Worm (Caenorhabditis elegans): ENCODE data around the gene C49C3.4.

The C49C3.4 gene

DNA sequence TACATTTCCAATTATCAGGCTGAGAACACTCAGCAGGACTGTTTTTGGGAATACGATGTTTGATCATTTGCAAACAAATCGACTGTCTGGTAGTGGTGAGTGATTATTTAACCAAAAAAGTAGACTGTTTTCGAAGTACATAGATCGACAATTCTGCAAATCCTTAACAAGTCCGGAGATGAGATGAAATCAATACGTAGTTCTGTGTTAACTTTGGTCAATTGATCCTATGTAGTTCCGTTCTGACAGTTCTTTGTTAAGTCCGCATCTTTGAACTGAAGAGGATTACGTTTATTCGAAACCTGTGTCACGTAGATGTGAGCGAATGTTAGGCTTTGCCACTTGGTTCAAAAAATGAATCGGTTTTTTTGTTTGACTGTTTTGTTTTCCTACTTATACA, 31.0 kb downstream of the C49C3.4 start, which contains the start of gene clec-199:
Gene clec-199 (plus strand): TSS at position 301 of the 400 bp plus-strand sequence.
- no peak for TF ChIP-seq ceh-36 (tag; optimal IDR thresholded peaks at IDR 0.05)
- TF ChIP-seq scrt-1 (GFP tag; IDR thresholded peaks at IDR 0.05), result no peak
- no peak for TF ChIP-seq pes-1 (GFP tag; IDR thresholded peaks at IDR 0.05)
- no peak for TF ChIP-seq ceh-13 (GFP tag; optimal IDR thresholded peaks at IDR 0.05)
- TF ChIP-seq tbx-11 (GFP tag; IDR thresholded peaks at IDR 0.05), result no peak
- no peak for TF ChIP-seq hmg-4 (GFP tag; optimal IDR thresholded peaks at IDR 0.05)
- no peak for TF ChIP-seq ets-7 (tag; optimal IDR thresholded peaks at IDR 0.05)
- TF ChIP-seq tra-4 (tag; optimal IDR thresholded peaks at IDR 0.05), result no peak
- no peak for TF ChIP-seq F13C5.2 (tag; optimal IDR thresholded peaks at IDR 0.05)

ce11 chrIV:17361143-17361542, 40.5 kb downstream of the C49C3.4 start, which contains the start of gene clec-202:
TSS of gene clec-202 (plus strand) at chrIV:17361443.
- no peak for TF ChIP-seq ama-1 (optimal IDR thresholded peaks at IDR 0.05)
- no peak for TF ChIP-seq scrt-1 (GFP tag; IDR thresholded peaks at IDR 0.05)
- no peak for TF ChIP-seq hnd-1 (tag; optimal IDR thresholded peaks at IDR 0.05)
- TF ChIP-seq F13C5.2 (tag; optimal IDR thresholded peaks at IDR 0.05), result no peak
- TF ChIP-seq ceh-13 (GFP tag; optimal IDR thresholded peaks at IDR 0.05), result no peak
- TF ChIP-seq hmbx-1 (tag; optimal IDR thresholded peaks at IDR 0.05), result no peak
- no peak for TF ChIP-seq tbx-11 (GFP tag; IDR thresholded peaks at IDR 0.05)
- no peak for TF ChIP-seq sea-1 (GFP tag; conservative IDR thresholded peaks at IDR 0.05)
- TF ChIP-seq tra-4 (tag; optimal IDR thresholded peaks at IDR 0.05), result no peak
- no peak for TF ChIP-seq hmg-4 (GFP tag; optimal IDR thresholded peaks at IDR 0.05)
- TF ChIP-seq pes-1 (GFP tag; IDR thresholded peaks at IDR 0.05), result no peak
- TF ChIP-seq aly-1 (tag; optimal IDR thresholded peaks at IDR 0.05), result no peak
- TF ChIP-seq tbx-37 (GFP tag; conservative IDR thresholded peaks at IDR 0.05), result no peak
- TF ChIP-seq ceh-36 (tag; optimal IDR thresholded peaks at IDR 0.05), result no peak
- no peak for TF ChIP-seq flt-1 (GFP tag; IDR thresholded peaks at IDR 0.05)
- TF ChIP-seq B0310.2 (tag; optimal IDR thresholded peaks at IDR 0.05), result no peak
- no peak for TF ChIP-seq ets-7 (tag; optimal IDR thresholded peaks at IDR 0.05)

DNA sequence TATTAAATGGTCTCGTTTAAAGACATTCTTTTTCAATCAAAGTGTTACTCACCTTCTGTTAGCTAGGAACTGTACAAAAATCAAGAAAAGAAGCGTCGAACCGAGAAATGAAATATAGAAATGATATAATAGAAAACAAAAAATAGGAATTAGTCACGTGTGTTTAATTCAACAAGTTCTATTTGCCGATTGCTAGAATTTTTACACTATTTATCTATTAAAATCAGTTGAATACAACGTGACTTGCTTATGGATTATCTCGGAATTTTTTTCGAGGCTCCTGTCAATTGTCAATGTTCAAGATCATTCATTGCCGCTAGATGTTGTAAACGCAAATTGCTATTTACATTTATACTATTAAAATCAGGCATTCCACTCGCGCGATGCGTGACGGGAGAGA, 46.7 kb downstream of the C49C3.4 start, which contains the start of gene zipt-17:
Gene zipt-17 (minus strand): TSS at position 101 of the 400 bp plus-strand sequence.
- no peak for TF ChIP-seq B0310.2 (tag; optimal IDR thresholded peaks at IDR 0.05)

- no peak for TF ChIP-seq tbx-11 (GFP tag; IDR thresholded peaks at IDR 0.05)
- TF ChIP-seq F13C5.2 (tag; optimal IDR thresholded peaks at IDR 0.05), result no peak
- no peak for TF ChIP-seq hmbx-1 (tag; optimal IDR thresholded peaks at IDR 0.05)
- TF ChIP-seq ama-1 (optimal IDR thresholded peaks at IDR 0.05), result no peak
- no peak for TF ChIP-seq flt-1 (GFP tag; IDR thresholded peaks at IDR 0.05)
- no peak for TF ChIP-seq pes-1 (GFP tag; IDR thresholded peaks at IDR 0.05)
- no peak for TF ChIP-seq hmg-4 (GFP tag; optimal IDR thresholded peaks at IDR 0.05)
- TF ChIP-seq hnd-1 (tag; optimal IDR thresholded peaks at IDR 0.05), result no peak
- no peak for TF ChIP-seq ets-7 (tag; optimal IDR thresholded peaks at IDR 0.05)
- TF ChIP-seq aly-1 (tag; optimal IDR thresholded peaks at IDR 0.05), result no peak
- no peak for TF ChIP-seq ceh-13 (GFP tag; optimal IDR thresholded peaks at IDR 0.05)
- TF ChIP-seq sea-1 (GFP tag; conservative IDR thresholded peaks at IDR 0.05), result no peak
- TF ChIP-seq tbx-37 (GFP tag; conservative IDR thresholded peaks at IDR 0.05), result no peak
- TF ChIP-seq ceh-36 (tag; optimal IDR thresholded peaks at IDR 0.05), result no peak
- TF ChIP-seq scrt-1 (GFP tag; IDR thresholded peaks at IDR 0.05), result no peak
- no peak for TF ChIP-seq B0310.2 (tag; optimal IDR thresholded peaks at IDR 0.05)
- no peak for TF ChIP-seq tra-4 (tag; optimal IDR thresholded peaks at IDR 0.05)
Observed at ce11 chrIV:17368292-17368691, 47.7 kb downstream of the C49C3.4 start, which contains the start of gene trh-1. TSS of gene trh-1 (plus strand) at chrIV:17368592.

DNA sequence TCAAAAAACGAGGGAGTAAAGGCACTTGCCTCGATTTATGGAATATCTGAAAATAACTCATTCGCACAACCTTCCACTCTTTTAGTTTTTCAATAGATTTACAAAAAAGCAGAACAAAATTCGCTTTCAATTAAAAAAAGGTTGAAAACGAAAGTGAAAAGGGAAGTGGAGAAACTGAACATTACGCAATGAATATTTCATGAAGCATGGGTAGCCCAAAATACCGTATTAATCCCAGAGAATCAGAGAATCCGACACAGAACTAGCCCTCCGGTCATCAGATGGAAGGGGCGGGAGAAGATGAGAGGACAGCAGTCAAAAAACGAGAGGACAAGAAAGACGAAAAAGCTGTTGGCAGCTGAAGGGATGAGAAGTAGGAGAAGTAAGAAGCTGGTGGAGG, 50.9 kb downstream of the C49C3.4 start, which contains the start of gene C30H6.5:
Gene C30H6.5 (plus strand): TSS at position 301 of the 400 bp plus-strand sequence.
- TF ChIP-seq flt-1 (GFP tag; IDR thresholded peaks at IDR 0.05) (no peak), sea-1 (GFP tag; conservative IDR thresholded peaks at IDR 0.05) (no peak)

DNA sequence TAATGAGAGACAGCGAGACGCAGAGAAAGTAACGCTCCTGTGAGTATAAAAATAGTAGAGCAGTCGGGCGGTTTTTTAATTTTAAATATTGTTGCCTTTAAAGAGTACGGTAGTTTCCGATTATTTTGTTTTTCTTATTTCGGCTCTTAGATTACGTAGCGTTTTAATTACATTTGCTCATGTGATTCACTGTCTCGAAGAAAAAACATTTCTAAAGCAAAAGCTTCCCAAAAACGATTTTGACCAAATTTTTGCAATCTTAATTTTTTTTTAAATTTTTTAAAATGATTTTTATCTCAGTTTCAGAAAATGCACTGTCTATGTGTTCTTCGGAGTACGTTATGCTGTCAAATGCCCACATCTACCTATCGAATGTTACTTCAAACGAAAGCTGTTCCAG, 55.5 kb downstream of the C49C3.4 start, which contains the start of gene haf-1:
Gene haf-1 (plus strand): TSS at position 301 of the 400 bp plus-strand sequence.
- TF ChIP-seq tbx-11 (GFP tag; IDR thresholded peaks at IDR 0.05) (no peak), hnd-1 (tag; optimal IDR thresholded peaks at IDR 0.05) (no peak), scrt-1 (GFP tag; IDR thresholded peaks at IDR 0.05) (no peak), hmbx-1 (tag; optimal IDR thresholded peaks at IDR 0.05) (no peak), sea-1 (GFP tag; conservative IDR thresholded peaks at IDR 0.05) (no peak), aly-1 (tag; optimal IDR thresholded peaks at IDR 0.05) (no peak), hmg-4 (GFP tag; optimal IDR thresholded peaks at IDR 0.05) (no peak), pes-1 (GFP tag; IDR thresholded peaks at IDR 0.05) (no peak), B0310.2 (tag; optimal IDR thresholded peaks at IDR 0.05) (no peak), tbx-37 (GFP tag; conservative IDR thresholded peaks at IDR 0.05) (no peak), ama-1 (optimal IDR thresholded peaks at IDR 0.05) (no peak), tra-4 (tag; optimal IDR thresholded peaks at IDR 0.05) (no peak), ets-7 (tag; optimal IDR thresholded peaks at IDR 0.05) (no peak), flt-1 (GFP tag; IDR thresholded peaks at IDR 0.05) (no peak), ceh-13 (GFP tag; optimal IDR thresholded peaks at IDR 0.05) (no peak), ceh-36 (tag; optimal IDR thresholded peaks at IDR 0.05) (no peak), F13C5.2 (tag; optimal IDR thresholded peaks at IDR 0.05) (no peak)
